Worm (Caenorhabditis elegans) whole organism, L3 larva: ENCODE measurements around the gene D2023.6.

Experiments
- aly-2 ChIP-seq: fragments of 150-350 bp; optimal IDR thresholded peaks from 2 replicates; lab custom pipeline; 2014; ENCODE audit warnings: missing biosample characterization, missing genetic modification characterization
- ceh-82 ChIP-seq: fragments of 150-350 bp; optimal IDR thresholded peaks from 2 replicates; lab custom pipeline; 2014; ENCODE audit warnings: missing biosample characterization, missing genetic modification characterization
- fos-1 ChIP-seq: fragments of 150-350 bp; optimal IDR thresholded peaks from 2 replicates; lab custom pipeline; 2014; ENCODE audit warnings: missing biosample characterization, missing genetic modification characterization
- lsy-12 ChIP-seq: sonication (generic microtip); optimal IDR thresholded peaks from 2 replicates; lab custom pipeline; 2016; ENCODE audit warnings: mild to moderate bottlenecking, missing genetic modification characterization, missing compliant biosample characterization
- skn-1 ChIP-seq: fragments of 150-350 bp; optimal IDR thresholded peaks from 2 replicates; lab custom pipeline; 2014; ENCODE audit warnings: missing biosample characterization, missing genetic modification characterization
- ztf-4 ChIP-seq: fragments of 150-350 bp; optimal IDR thresholded peaks from 2 replicates; lab custom pipeline; 2014; ENCODE audit warnings: missing biosample characterization, missing genetic modification characterization

- TF ChIP-seq ztf-4 (tag; lab: Kevin White, UChicago) (no peak), lsy-12 (tag; lab: Kevin White, UChicago) (no peak), ceh-82 (no peak), aly-2 (tag; lab: Kevin White, UChicago) (no peak), fos-1 (tag; lab: Kevin White, UChicago) (no peak), skn-1 (no peak)
Observed at ce11 chrV:11801076-11801849, 25.9 kb upstream of the D2023.6 start.
